Fruit fly (Drosophila melanogaster) ovary, adult (tissue): ENCODE measurements around the gene prt.
A peak's percentile ranks its signal among the peaks of the same experiment; 100 is the strongest.

Source experiments
- CG17801 ChIP-seq: fragments of 200-800 bp; optimal IDR thresholded peaks from 2 replicates; lab custom pipeline; 2019; ENCODE audit warnings: missing biosample characterization, mild to moderate bottlenecking, missing genetic modification characterization, moderate library complexity; ENCODE audit not compliant: partially characterized antibody

prt gene

DNA sequence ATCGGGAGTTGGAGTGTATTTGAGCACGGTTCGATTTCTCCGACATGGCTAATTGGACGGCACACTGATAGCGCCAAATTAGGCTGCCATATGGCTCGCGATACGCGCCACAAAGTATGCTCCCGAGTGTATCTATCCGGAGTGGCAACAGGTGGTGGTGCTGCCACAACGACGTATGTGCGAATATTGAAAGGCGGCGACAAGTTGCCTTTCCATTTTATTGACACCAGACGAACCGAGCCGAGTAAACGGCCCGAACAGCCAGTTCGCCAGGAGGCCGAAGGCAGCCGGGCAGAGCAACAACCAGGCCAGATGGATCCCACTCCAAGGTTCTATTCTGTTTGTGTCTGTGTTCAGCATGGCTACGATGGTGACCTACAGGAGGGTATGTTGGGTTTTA is at the start of gene prt:
prt (minus strand) TSS at position 193 of the 400 bp plus-strand sequence.
- no peak for TF ChIP-seq CG17801

DNA sequence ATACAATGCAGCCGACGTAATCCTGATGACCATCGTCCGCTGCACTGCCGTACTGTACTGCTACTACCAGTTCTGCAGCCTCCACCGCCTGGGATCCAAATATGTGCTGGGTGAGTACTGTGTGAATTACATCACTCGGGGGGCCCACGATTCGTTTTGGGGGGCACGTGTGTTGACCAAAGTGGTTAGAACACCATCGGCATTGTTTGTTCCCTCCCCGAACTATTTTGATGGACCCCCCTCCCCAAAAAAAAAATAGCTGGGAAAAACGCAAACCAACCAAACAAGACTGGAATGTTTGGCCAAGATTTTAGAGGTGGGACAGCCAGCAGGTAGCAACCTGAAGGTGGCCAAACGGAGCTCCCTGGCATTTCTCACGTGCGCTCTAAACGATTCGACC is 48.6 kb upstream of the prt start:
- no peak for TF ChIP-seq CG17801

DNA sequence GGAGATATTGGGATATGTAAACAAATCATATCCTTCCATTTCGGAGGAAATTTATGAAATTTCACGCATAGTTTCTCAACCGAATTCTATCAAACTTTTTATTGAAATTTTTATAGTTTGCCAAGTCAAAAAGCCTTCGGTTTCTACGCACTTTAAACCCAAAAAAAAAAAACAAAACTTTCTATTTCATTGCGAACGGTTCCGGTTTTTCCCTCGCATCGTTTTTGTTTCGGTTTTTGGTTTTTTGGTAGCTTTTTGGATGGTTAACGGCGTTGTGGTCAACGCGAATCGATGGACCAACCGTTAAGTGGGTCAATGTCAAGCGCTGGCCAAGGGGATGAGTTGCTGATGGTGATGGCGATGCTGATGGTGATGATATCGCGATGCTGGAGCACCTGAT is 42.1 kb upstream of the prt start:
- no peak for TF ChIP-seq CG17801

DNA sequence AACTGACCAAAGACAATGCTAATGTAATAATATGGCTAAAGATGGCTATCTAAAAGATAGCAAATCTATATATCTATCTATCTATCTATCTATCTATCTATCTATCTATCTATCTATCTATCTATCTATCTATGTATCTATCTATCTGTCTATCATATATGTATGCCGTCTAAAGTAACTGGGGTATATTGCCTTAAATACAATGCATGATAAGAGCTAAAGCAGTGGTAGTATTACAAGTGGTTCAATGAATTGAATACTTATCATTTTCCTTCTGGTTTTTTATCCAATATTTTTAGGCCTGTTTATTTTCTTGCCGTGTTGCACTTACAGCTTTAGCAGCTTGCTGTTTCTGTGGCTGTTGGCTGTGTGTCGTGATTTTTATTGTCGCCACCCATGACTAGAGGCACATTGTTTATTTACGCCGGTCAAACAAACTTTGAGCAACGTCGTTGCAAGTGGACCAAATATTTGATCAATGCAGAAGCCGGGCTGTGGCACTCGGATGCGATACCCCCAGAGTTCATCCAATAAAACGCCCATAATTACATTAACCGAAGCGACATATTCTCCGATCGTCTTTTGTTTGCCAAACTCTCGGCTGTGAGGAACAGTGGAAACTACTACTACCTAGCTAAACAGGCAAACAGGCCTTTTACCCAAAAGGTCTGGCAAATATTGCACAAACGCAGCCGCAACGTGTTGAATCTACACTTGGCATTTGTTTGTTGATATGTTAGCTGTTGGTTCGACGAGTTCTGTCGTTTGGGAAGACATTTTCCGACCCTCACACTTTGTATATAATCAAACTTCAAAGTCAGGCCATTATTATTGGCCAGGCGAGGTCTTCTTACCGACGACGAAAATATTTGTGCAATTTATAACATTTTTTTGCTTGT is 39.1 kb upstream of the prt start:
- no peak for TF ChIP-seq CG17801

DNA sequence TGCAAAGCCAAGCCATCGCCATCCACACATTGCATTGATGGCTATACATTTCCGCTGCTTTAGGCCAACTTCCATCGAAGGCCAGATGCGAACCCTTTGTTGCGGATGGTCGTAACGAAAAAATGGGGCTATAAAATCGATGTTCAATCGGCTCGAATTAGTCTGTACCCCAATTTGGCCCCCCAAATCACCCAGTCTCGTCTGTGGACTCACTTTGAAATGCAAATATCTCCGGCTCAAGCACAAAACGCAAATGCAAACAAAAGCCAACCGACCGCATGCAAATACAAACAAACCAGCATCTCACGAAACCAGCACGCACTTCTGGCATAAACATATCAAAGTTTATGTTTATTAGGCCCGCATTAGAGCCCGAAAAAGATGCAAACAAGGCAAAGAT is 37.5 kb upstream of the prt start:
- no peak for TF ChIP-seq CG17801

DNA sequence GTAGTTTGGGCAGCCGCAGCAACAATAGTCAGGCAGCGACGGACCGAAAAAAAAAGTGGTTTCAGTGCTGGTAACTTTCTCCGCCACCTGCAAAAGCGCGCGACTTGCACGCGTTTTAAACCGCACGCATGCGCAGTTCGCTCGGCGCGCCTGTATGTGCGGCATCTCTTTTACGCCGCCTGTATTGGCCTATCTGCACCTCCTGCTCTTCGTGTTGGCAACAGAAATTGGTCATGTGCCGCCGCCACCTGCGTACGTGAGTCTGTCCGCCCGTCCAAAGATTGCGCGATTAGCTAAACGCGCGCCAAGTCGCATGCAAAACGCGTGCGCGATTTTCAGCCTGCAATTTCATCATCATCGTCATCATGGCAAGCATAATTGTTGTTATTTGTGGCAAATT is 36.8 kb upstream of the prt start:
- TF ChIP-seq CG17801, result no peak

DNA sequence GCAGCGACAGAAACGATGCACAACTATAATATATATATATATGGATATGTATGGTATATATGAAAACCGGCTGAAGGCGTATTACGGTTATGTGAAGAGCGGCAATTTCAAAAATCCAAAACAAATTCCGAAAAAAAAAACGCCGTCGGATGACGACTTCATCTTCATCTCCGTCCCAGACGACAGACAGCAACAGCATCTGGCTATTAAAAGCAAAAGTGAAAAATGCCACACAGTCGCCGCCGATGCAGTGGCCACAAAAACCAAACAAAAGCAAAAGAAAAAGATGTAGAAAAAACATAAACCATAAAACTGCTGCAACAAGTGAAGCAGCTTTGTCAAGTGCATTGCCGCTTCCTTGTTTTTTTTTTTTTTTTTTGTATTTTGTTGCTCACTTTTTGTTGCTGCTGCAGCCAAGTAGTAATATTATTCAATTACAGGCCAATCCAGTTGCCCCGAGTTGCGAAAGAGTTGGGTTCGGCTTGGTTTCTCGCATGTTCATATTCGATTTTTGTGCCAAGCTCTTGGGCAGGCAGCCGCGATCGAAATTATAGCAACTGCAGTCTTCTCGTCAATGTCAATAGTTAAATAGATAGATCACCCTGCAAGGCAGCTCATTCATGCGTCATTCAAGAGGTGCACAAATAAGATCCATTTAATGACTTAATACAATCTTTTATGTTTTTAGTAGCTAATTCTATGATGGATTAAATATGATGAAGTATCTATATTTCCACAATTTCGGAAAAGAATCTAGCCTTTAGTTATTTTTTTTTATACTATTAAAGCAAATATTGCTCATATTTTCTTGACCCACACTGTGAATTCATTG is 36.0 kb upstream of the prt start:
- TF ChIP-seq CG17801, result no peak

DNA sequence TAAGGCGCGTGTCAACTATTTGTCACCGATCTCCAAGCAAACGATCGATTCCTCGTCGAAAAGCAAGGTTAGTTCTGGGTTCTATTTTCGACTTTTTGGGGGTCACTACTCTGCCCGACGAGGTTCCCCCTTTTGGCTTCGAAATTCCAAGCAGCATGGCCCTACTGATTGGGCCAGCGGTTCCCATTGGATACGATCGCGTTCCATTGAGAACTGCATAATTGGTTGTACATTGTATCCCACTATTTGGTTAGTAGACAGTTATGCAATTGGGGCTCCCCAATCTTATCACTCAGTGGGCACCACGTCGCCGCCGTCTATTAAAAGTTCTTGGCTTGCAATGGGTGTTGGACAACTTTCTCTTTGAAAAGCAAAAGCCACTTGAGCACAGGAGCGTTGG is 34.9 kb upstream of the prt start:
- TF ChIP-seq CG17801, result no peak

DNA sequence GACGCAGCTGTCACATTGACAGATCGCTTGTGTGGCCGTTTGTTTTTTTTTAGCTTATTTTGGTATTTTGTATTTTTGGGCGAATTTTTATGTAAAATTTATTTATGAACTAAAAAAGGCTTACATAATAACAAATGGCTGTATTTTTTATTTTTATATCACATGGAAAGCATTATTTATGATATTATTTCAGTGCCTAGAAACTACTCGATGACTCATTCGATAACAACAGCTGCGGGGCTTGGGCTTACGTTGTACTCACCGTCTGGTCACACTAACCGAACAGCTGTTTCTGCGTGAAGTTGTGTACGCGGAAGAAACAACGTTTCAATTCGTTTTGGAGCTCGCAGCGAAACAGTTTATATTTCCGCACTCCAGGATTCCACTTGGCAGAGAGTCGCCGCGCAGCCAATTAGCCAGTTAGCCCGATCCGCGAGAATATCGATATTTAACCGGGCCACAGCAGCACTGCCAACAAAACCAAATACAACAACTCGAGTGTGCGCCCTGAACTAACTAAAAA is 34.2 kb upstream of the prt start, which contains the start of the genes Hmgcr and Rpn9:
Hmgcr (plus strand) TSS at position 335 of the 523 bp plus-strand sequence.
Rpn9 (minus strand) TSS at position 473 of the 523 bp plus-strand sequence.
- peak; percentile 37 for TF ChIP-seq CG17801

DNA sequence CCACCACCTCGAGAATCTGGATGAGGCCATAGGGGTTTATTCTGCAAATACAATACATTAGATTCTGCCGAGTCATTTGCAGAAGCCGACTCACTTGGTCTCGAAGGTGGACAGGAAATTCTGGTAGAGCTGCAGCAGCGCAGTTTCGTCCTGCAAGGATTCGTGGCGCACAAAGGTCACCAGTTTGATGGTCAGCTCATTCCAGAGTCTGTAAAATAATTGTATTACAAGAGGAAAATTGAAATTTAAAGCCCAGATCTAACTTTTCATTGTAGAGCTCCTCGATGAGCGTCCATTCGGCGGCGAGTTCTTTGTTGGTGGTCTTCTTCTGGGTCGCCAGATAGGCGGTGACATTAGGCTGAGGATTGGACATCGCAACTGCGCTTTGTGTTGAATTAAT is 33.7 kb upstream of the prt start:
- no peak for TF ChIP-seq CG17801

DNA sequence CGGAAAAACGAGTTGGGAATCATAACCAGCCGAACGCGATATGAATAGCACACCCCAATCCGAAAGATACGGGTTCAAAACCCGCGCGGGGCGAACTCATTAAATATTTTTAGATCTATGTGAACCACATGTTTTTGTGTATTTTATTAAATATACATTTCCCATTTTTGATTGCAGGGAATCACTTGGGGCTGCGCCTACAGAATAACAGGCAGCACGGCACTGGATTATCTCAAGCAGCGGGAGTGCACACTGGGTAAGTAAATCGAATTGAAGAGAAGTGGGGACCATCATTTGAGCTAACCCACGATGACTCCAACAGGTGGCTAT is 31.6 kb upstream of the prt start:
- no peak for TF ChIP-seq CG17801

DNA sequence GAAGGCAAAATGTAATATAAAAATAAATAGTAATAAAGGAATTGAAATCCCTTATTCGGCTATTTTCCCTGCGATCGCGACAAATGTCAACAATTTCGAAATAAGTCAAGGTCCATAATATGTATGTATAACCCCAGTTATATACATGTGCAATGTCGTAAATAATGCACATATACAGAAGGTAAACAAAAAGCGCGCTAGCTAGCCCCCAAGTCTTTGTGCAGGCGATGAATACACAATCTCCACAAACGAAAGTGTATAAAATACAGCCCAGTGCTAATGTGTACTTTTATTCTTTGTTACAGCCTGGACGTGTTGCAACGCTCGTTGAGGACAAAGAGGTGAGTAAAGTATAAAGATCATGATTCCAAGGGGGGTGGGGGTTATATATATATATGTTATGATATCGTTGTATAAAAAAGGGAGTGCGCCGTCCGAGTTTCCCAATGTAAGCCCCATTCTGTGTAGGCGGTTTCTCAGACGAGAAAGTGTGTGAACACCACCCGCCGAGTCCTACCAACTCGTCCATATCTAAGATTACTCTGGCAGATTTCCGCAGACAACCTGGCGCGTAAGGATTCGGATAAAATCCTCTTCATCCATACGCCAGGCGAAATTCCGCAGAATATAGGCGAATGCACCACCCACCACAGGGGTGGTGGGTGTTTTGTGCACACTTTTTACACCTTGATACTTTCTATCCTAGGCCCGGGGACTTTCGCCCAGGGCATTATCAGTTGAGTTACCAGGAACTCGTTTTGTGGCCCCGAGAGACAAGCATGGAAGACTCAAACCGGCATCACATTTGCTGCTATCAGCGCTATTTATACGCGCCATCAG is 31.0 kb upstream of the prt start:
- TF ChIP-seq CG17801, result no peak

DNA sequence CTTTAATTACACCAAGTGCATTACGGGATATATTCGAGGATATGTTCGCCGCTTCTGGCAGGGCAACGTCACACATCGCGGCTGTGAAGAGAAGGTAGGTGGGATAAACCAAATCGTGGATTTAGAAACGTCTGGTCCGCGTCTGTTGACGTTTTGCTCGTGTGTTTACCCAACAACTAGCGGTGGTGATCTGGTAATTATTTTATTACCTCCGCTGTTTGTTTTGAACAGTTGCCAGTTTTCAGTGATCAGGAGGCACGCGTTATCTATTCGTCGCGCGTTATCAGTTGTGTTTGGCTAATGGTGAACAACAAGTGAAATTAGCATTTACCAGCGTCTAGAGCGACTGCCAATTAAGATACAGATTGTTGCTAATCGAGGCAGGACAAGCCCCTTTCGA is 30.2 kb upstream of the prt start:
- TF ChIP-seq CG17801, result no peak

DNA sequence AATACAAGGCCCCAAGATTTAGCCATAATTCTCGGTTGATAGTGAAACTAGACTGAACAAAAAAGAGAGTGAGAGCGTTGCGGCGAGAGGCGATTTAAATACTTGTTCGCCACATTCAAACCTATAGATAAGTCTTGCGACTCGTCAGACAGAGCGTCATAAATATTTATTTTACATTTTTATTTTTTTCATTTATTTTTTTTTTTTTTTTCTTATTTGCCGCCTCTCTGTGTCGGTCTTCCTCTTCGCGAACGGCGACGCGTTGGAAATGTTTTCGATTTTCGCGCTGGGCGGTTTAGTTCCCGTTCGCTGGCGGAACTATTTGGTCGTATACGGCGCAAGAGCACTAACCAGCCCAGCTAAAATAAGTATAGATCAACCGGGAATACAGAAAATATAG is 29.3 kb upstream of the prt start:
- TF ChIP-seq CG17801, result peak; percentile 69

DNA sequence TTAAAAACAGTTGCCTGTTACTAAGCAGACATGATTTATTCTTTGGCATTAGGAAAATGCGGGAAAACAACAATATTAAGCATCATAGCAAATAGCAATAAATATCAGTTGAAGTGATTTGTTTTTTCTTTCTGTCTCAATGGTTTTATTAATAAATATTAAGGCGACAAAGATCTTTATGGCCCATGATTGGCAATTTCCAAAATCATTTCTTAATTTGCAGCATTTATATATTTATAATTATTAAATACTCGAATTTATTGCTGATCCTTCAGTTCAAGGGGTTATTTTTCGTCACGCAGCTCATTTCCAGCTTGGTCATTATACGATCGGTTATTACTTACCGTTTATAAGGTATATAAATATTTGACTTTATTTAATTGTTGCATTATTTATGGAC is 28.8 kb upstream of the prt start:
- TF ChIP-seq CG17801, result no peak

DNA sequence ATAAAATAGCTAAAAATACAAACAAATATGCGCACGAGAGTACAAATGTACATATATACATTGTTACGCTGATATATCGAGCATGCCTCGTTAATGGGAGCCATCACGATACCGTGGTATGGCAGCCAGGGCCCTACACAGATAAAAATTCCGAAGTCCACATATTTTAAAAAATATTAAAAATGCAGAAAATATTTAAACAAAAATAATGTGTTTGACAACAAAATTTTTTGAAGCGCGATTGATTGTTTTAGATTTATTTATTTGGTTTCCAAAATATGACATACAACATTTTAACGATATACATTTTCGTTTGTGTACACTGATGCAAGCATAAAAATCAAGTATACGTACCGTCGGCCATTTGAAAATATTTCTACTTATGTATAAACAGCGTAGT is 27.9 kb upstream of the prt start:
- TF ChIP-seq CG17801, result peak; percentile 51
